Fruit fly (Drosophila melanogaster) whole organism, embryonic: ENCODE results near the gene sws.
A peak's percentile ranks its signal among the peaks of the same experiment; 100 is the strongest.

Experiments used
- ATbp ChIP-seq: fragments of 200-800 bp; sonication (Bioruptor generic); optimal IDR thresholded peaks from 2 replicates; lab custom pipeline; 2017; ENCODE audit warnings: missing biosample characterization, mild to moderate bottlenecking, missing genetic modification characterization, missing genetic modification reagents
- Abd-B ChIP-seq: fragments of 200-800 bp; sonication (Bioruptor generic); optimal IDR thresholded peaks from 2 replicates; lab custom pipeline; 2018; ENCODE audit warnings: missing biosample characterization, mild to moderate bottlenecking, missing genetic modification characterization, moderate library complexity
- Adf1 ChIP-seq: fragments of 200-800 bp; sonication (Bioruptor generic); IDR thresholded peaks from 2 replicates; pipeline ENCODE4 v1.3.6; 2022; ENCODE audit warnings: missing biosample characterization, missing genetic modification characterization
- Atf6 ChIP-seq: fragments of 200-800 bp; sonication (Bioruptor generic); IDR thresholded peaks from 2 replicates; pipeline ENCODE4 v1.3.6; 2022; ENCODE audit warnings: missing biosample characterization, missing genetic modification characterization
- B-H2 ChIP-seq: fragments of 200-800 bp; sonication (Bioruptor generic); optimal IDR thresholded peaks from 2 replicates; lab custom pipeline; 2018; ENCODE audit warnings: missing biosample characterization, mild to moderate bottlenecking, missing genetic modification characterization
- Bteb2 ChIP-seq: fragments of 200-800 bp; sonication (Bioruptor generic); optimal IDR thresholded peaks from 2 replicates; lab custom pipeline; 2016; ENCODE audit warnings: missing biosample characterization, missing genetic modification characterization
- CG10267 ChIP-seq: fragments of 200-800 bp; sonication (Bioruptor generic); optimal IDR thresholded peaks from 2 replicates; lab custom pipeline; 2018; ENCODE audit warnings: missing biosample characterization, mild to moderate bottlenecking, missing genetic modification characterization, moderate library complexity
- CG10274 ChIP-seq: fragments of 200-800 bp; sonication (Bioruptor generic); optimal IDR thresholded peaks from 3 replicates; lab custom pipeline; 2017; ENCODE audit warnings: missing biosample characterization, mild to moderate bottlenecking, missing genetic modification characterization
- CG10565 ChIP-seq: fragments of 200-800 bp; sonication (Bioruptor generic); optimal IDR thresholded peaks from 3 replicates; lab custom pipeline; 2016; ENCODE audit warnings: missing biosample characterization, mild to moderate bottlenecking, missing genetic modification characterization
- CG11247 ChIP-seq: fragments of 200-800 bp; sonication (Bioruptor generic); IDR thresholded peaks from 2 replicates; pipeline ENCODE4 v1.3.6; 2022; ENCODE audit warnings: missing biosample characterization, missing genetic modification characterization
- CG11696 ChIP-seq: fragments of 200-800 bp; sonication (Bioruptor generic); IDR thresholded peaks from 2 replicates; pipeline ENCODE4 v1.3.6; 2022; ENCODE audit warnings: missing biosample characterization, missing genetic modification characterization
- CG13287 ChIP-seq: fragments of 200-800 bp; sonication (Bioruptor generic); IDR thresholded peaks from 2 replicates; pipeline ENCODE4 v1.3.6; 2022; ENCODE audit warnings: missing biosample characterization, missing genetic modification characterization; ENCODE audit not compliant: partially characterized antibody
- CG13624 ChIP-seq: fragments of 200-800 bp; sonication (Bioruptor generic); optimal IDR thresholded peaks from 2 replicates; lab custom pipeline; 2016; ENCODE audit warnings: missing biosample characterization, missing genetic modification characterization
- CG14014 ChIP-seq: fragments of 200-800 bp; sonication (Bioruptor generic); IDR thresholded peaks from 2 replicates; pipeline ENCODE4 v1.3.6; 2022; ENCODE audit warnings: missing biosample characterization, missing genetic modification characterization
- CG15514 ChIP-seq: fragments of 200-800 bp; sonication (Bioruptor generic); optimal IDR thresholded peaks from 3 replicates; lab custom pipeline; 2017; ENCODE audit warnings: missing biosample characterization, missing genetic modification characterization, mild to moderate bottlenecking, moderate library complexity, missing genetic modification reagents
- CG1603 ChIP-seq: fragments of 200-800 bp; sonication (Bioruptor generic); optimal IDR thresholded peaks from 2 replicates; lab custom pipeline; 2019; ENCODE audit warnings: missing biosample characterization, mild to moderate bottlenecking, missing genetic modification characterization, moderate library complexity
- CG16815 ChIP-seq: fragments of 200-800 bp; sonication (Bioruptor generic); optimal IDR thresholded peaks from 3 replicates; lab custom pipeline; 2017; ENCODE audit warnings: missing biosample characterization, mild to moderate bottlenecking, missing genetic modification characterization
- CG17328 ChIP-seq: fragments of 200-800 bp; sonication (Bioruptor generic); IDR thresholded peaks from 2 replicates; pipeline ENCODE4 v1.3.6; 2022; ENCODE audit warnings: missing biosample characterization, missing genetic modification characterization
- CG17359 ChIP-seq: fragments of 200-800 bp; sonication (Bioruptor generic); optimal IDR thresholded peaks from 3 replicates; lab custom pipeline; 2018; ENCODE audit warnings: missing biosample characterization, mild to moderate bottlenecking, missing genetic modification characterization, moderate library complexity
- CG2678 ChIP-seq: fragments of 200-800 bp; sonication (Bioruptor generic); optimal IDR thresholded peaks from 3 replicates; lab custom pipeline; 2019; ENCODE audit warnings: missing biosample characterization, mild to moderate bottlenecking, missing genetic modification characterization, moderate library complexity
- CG32532 ChIP-seq: fragments of 200-800 bp; sonication (Bioruptor generic); IDR thresholded peaks from 2 replicates; pipeline ENCODE4 v1.3.6; 2022; ENCODE audit warnings: missing biosample characterization, missing genetic modification characterization
- CG4282 ChIP-seq: fragments of 200-800 bp; sonication (Bioruptor generic); optimal IDR thresholded peaks from 2 replicates; lab custom pipeline; 2016; ENCODE audit warnings: missing biosample characterization, missing genetic modification characterization
- CG4820 ChIP-seq: fragments of 200-800 bp; sonication (Bioruptor generic); optimal IDR thresholded peaks from 3 replicates; lab custom pipeline; 2016; ENCODE audit warnings: missing biosample characterization, missing genetic modification characterization
- CG5180 ChIP-seq: fragments of 200-800 bp; sonication (Bioruptor generic); optimal IDR thresholded peaks from 3 replicates; lab custom pipeline; 2017; ENCODE audit warnings: missing biosample characterization, missing genetic modification characterization, mild to moderate bottlenecking, moderate library complexity, missing genetic modification reagents
- CG5953 ChIP-seq: fragments of 200-800 bp; sonication (Bioruptor generic); IDR thresholded peaks from 2 replicates; pipeline ENCODE4 v1.3.6; 2022; ENCODE audit warnings: missing biosample characterization, missing genetic modification characterization
- CG7745 ChIP-seq: fragments of 200-800 bp; sonication (Bioruptor generic); optimal IDR thresholded peaks from 2 replicates; lab custom pipeline; 2018; ENCODE audit warnings: missing biosample characterization, mild to moderate bottlenecking, missing genetic modification characterization, moderate library complexity
- CG7963 ChIP-seq: fragments of 200-800 bp; sonication (Bioruptor generic); IDR thresholded peaks from 3 replicates; pipeline ENCODE4 v1.3.6; 2022; ENCODE audit warnings: missing biosample characterization, missing genetic modification characterization; ENCODE audit not compliant: partially characterized antibody
- Camta ChIP-seq: fragments of 200-800 bp; sonication (Bioruptor generic); optimal IDR thresholded peaks from 2 replicates; lab custom pipeline; 2016; ENCODE audit warnings: missing biosample characterization, missing genetic modification characterization
- D19B ChIP-seq: fragments of 200-800 bp; sonication (Bioruptor generic); optimal IDR thresholded peaks from 2 replicates; lab custom pipeline; 2017; ENCODE audit warnings: missing biosample characterization, mild to moderate bottlenecking, missing genetic modification characterization
- Dfd ChIP-seq, 2 experiments: fragments of >200 bp; optimal IDR thresholded peaks; 2 replicates each; lab custom pipeline; 2017; ENCODE audit warnings: missing biosample characterization in 2 of 2, missing genetic modification characterization in 2 of 2
- HHEX ChIP-seq: fragments of 200-800 bp; sonication (Bioruptor generic); optimal IDR thresholded peaks from 3 replicates; lab custom pipeline; 2017; ENCODE audit warnings: missing biosample characterization, mild to moderate bottlenecking, missing genetic modification characterization, missing genetic modification reagents
- Hmr ChIP-seq: fragments of 200-800 bp; sonication (Bioruptor generic); optimal IDR thresholded peaks from 3 replicates; lab custom pipeline; 2017; ENCODE audit warnings: mild to moderate bottlenecking, missing biosample characterization, missing genetic modification reagents, missing genetic modification characterization
- Jarid2 ChIP-seq: fragments of 200-800 bp; sonication (Bioruptor generic); optimal IDR thresholded peaks from 3 replicates; lab custom pipeline; 2017; ENCODE audit warnings: mild to moderate bottlenecking, missing biosample characterization, missing genetic modification reagents, missing genetic modification characterization
- NfI ChIP-seq: fragments of 200-800 bp; sonication (Bioruptor generic); optimal IDR thresholded peaks from 3 replicates; lab custom pipeline; 2018; ENCODE audit warnings: missing biosample characterization, mild to moderate bottlenecking, missing genetic modification characterization, moderate library complexity
- Oli ChIP-seq: fragments of 200-800 bp; sonication (Bioruptor generic); optimal IDR thresholded peaks from 2 replicates; lab custom pipeline; 2018; ENCODE audit warnings: missing biosample characterization, mild to moderate bottlenecking, missing genetic modification characterization, moderate library complexity
- Rfx ChIP-seq: fragments of 200-800 bp; sonication (Bioruptor generic); IDR thresholded peaks from 2 replicates; pipeline ENCODE4 v1.3.6; 2022; ENCODE audit warnings: missing biosample characterization, missing genetic modification characterization
- Scr ChIP-seq: fragments of 200-800 bp; sonication (Bioruptor generic); IDR thresholded peaks from 2 replicates; pipeline ENCODE4 v1.3.6; 2022; ENCODE audit warnings: missing biosample characterization, missing genetic modification characterization; ENCODE audit not compliant: partially characterized antibody
- Sox100B ChIP-seq: fragments of 200-800 bp; sonication (Bioruptor generic); optimal IDR thresholded peaks from 3 replicates; lab custom pipeline; 2018; ENCODE audit warnings: missing biosample characterization, mild to moderate bottlenecking, missing genetic modification characterization
- bowl ChIP-seq: fragments of 200-800 bp; sonication (Bioruptor generic); IDR thresholded peaks from 2 replicates; pipeline ENCODE4 v1.3.6; 2022; ENCODE audit warnings: missing biosample characterization, missing genetic modification characterization
- dysf ChIP-seq: fragments of 200-800 bp; sonication (Bioruptor generic); IDR thresholded peaks from 3 replicates; pipeline ENCODE4 v1.3.6; 2022; ENCODE audit warnings: missing biosample characterization, missing genetic modification characterization
- fd3F ChIP-seq: fragments of 200-800 bp; sonication (Bioruptor generic); optimal IDR thresholded peaks from 2 replicates; lab custom pipeline; 2018; ENCODE audit warnings: missing biosample characterization, mild to moderate bottlenecking, missing genetic modification characterization, moderate library complexity
- gsb-n ChIP-seq: fragments of 200-800 bp; sonication (Bioruptor generic); optimal IDR thresholded peaks from 3 replicates; lab custom pipeline; 2018; ENCODE audit warnings: missing biosample characterization, mild to moderate bottlenecking, missing genetic modification characterization
- h ChIP-seq: fragments of >200 bp; optimal IDR thresholded peaks from 2 replicates; lab custom pipeline; 2017
- ham ChIP-seq: fragments of 200-800 bp; sonication (Bioruptor generic); IDR thresholded peaks from 2 replicates; pipeline ENCODE4 v1.3.6; 2022; ENCODE audit warnings: missing biosample characterization, missing genetic modification characterization
- inv ChIP-seq: fragments of 200-800 bp; sonication (Bioruptor generic); IDR thresholded peaks from 2 replicates; pipeline ENCODE4 v1.3.6; 2022; ENCODE audit warnings: missing biosample characterization, missing genetic modification characterization; ENCODE audit not compliant: partially characterized antibody
- jumu ChIP-seq: fragments of 200-800 bp; sonication (Bioruptor generic); optimal IDR thresholded peaks from 3 replicates; lab custom pipeline; 2016; ENCODE audit warnings: missing biosample characterization, missing genetic modification characterization
- sens ChIP-seq: fragments of 200-800 bp; sonication (Bioruptor generic); peaks from one replicate; lab custom pipeline; 2016; ENCODE audit warnings: missing biosample characterization, missing genetic modification characterization
- slbo ChIP-seq: fragments of 200-800 bp; sonication (Bioruptor generic); IDR thresholded peaks from 2 replicates; pipeline ENCODE4 v1.3.6; 2022; ENCODE audit warnings: missing biosample characterization, missing genetic modification characterization
- sr ChIP-seq: fragments of 200-800 bp; sonication (Bioruptor generic); IDR thresholded peaks from 3 replicates; pipeline ENCODE4 v1.3.6; 2022; ENCODE audit warnings: missing biosample characterization, missing genetic modification characterization
- yki ChIP-seq: fragments of >200 bp; optimal IDR thresholded peaks from 3 replicates; lab custom pipeline; 2018

The sws gene

DNA sequence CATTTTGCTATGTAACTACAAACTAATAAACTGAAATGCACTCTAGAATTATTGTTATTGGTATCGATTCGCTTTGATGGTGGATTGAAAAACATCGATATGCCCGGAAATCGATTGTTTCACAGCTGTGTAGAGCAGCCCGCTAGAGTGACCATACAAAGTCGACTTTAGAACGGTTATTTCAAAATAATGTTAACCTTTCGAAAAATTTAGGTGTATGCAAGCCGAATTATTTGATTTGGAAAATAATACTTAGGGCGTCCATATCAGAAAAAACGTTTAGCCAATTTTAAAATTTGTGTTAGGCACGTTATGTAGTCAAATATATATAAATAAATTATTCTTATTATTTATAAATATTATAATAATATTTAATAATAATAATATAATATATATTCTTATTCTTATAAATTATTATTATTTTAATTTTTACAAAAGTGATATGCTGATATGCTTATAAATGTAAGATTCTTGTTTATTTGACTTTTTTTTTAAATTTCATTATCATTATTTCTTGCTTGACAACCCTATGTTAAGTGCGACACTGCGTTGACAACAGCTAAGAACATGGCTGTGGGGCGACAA lies at the start of gene sws (continued):
- TF ChIP-seq CG7745 (tag; lab: Kevin White, UChicago) (no peak), CG4282 (no peak), sens (GFP tag; lab: Kevin White, UChicago) (no peak), CG17328 (GFP tag; lab: Robert Waterston, UW) (no peak), Sox100B (peak; percentile 40), CG17359 (tag; lab: Kevin White, UChicago) (peak; percentile 41), jumu (no peak), Abd-B (GFP tag; lab: Kevin White, UChicago) (peak; percentile 41), D19B (peak; percentile 10), CG13624 (GFP tag; lab: Kevin White, UChicago) (no peak), Hmr (GFP tag; lab: Kevin White, UChicago) (peak; percentile 47), CG15514 (GFP tag; lab: Kevin White, UChicago) (peak; percentile 43), CG5953 (GFP tag; lab: Robert Waterston, UW) (no peak), CG16815 (GFP tag; lab: Kevin White, UChicago) (peak; percentile 6), CG5180 (GFP tag; lab: Kevin White, UChicago) (no peak), CG2678 (tag; lab: Kevin White, UChicago) (peak; percentile 63), CG10565 (GFP tag; lab: Kevin White, UChicago) (no peak), CG10267 (peak; percentile 32), CG7963 (GFP tag; lab: Robert Waterston, UW) (no peak), yki (lab: Kevin White, UChicago) (no peak), inv (GFP tag; lab: Robert Waterston, UW) (peak; percentile 59), bowl (GFP tag; lab: Robert Waterston, UW) (no peak), CG14014 (GFP tag; lab: Robert Waterston, UW) (no peak), Scr (GFP tag; lab: Robert Waterston, UW) (peak; percentile 66), CG10274 (GFP tag; lab: Kevin White, UChicago) (no peak), CG4820 (GFP tag; lab: Kevin White, UChicago) (no peak), sr (GFP tag; lab: Robert Waterston, UW) (no peak), Dfd (GFP tag; optimal IDR thresholded peaks at IDR 0.05; lab: Kevin White, UChicago) (no peak), B-H2 (no peak), CG13287 (peak; percentile 73)
- TF ChIP-seq, all 482 proteins: peak for 149

DNA sequence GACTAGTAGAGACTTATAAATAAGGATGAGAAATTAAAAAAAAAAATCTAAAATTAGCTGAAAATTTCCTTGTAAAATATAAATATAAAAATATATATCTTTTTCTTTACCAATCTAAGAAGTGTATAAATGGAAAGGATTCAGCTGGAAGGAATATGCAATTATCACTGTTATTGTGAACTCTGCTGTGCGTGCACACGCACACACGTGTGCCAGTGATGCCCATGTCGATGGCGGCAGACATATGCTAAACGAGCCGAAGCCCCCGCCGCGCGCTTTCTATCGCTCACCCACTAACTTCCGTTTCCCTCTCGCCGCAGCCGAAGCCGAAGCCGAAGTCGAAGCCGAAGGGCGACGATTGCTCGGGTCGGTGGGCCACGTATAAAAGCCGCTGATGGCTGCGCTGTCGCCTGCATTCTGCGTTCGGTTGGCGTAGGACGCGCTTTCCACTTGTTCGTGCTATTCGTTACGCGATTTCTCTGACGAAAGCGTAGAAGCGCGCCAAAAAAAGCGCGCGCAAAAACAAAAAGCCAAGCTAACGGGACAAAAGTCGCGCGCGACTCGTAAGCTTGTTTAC lies 27.2 kb upstream of the sws start, which contains the start of gene Tbh:
Gene Tbh, plus strand, starts transcription at position 527 of the 577 bp plus-strand sequence.
- TF ChIP-seq gsb-n (no peak), CG11696 (GFP tag; lab: Robert Waterston, UW) (peak; percentile 60), Rfx (GFP tag; lab: Robert Waterston, UW) (peak; percentile 42; the same call in 1 of the 2 replicates), Bteb2 (GFP tag; lab: Kevin White, UChicago) (no peak), CG32532 (peak; percentile 20; the same call in 1 of the 2 replicates), ATbp (GFP tag; lab: Kevin White, UChicago) (peak; percentile 38), Camta (GFP tag; lab: Kevin White, UChicago) (no peak), fd3F (GFP tag; lab: Kevin White, UChicago) (peak; percentile 9), Atf6 (GFP tag; lab: Robert Waterston, UW) (peak; percentile 34; the same call in 1 of the 2 replicates), CG10274 (GFP tag; lab: Kevin White, UChicago) (no peak), slbo (peak; percentile 50), h (no peak), ham (GFP tag; lab: Robert Waterston, UW) (no peak), dysf (GFP tag; lab: Robert Waterston, UW) (peak; percentile 56; the same call in 1 of the 3 replicates), NfI (GFP tag; lab: Kevin White, UChicago) (peak; percentile 33), CG1603 (tag; lab: Kevin White, UChicago) (peak; percentile 4), Adf1 (GFP tag; lab: Robert Waterston, UW) (peak; percentile 53; the same call in 1 of the 2 replicates), HHEX (GFP tag; lab: Kevin White, UChicago) (peak; percentile 32), Oli (tag; lab: Kevin White, UChicago) (peak; percentile 31), Jarid2 (peak; percentile 19), CG11247 (GFP tag; lab: Robert Waterston, UW) (no peak)
